Worm (Caenorhabditis elegans) whole organism, late embryonic: ENCODE measurements around the gene F26D11.2.

Experiments used
- C08G9.2 ChIP-seq: sonication (generic microtip); optimal IDR thresholded peaks from 2 replicates; lab custom pipeline; 2016; ENCODE audit warnings: mild to moderate bottlenecking, missing genetic modification characterization, moderate library complexity, missing compliant biosample characterization
- F13H6.1 ChIP-seq: sonication (generic microtip); optimal IDR thresholded peaks from 2 replicates; lab custom pipeline; 2016; ENCODE audit warnings: missing genetic modification characterization, missing compliant biosample characterization
- K02D7.2 ChIP-seq: sonication (generic microtip); optimal IDR thresholded peaks from 2 replicates; lab custom pipeline; 2017; ENCODE audit warnings: mild to moderate bottlenecking, missing genetic modification characterization, missing compliant biosample characterization
- T23F11.4 ChIP-seq: fragments of 200-800 bp; sonication (Bioruptor generic); optimal IDR thresholded peaks from 2 replicates; lab custom pipeline; 2018; ENCODE audit warnings: mild to moderate bottlenecking, missing genetic modification characterization, missing compliant biosample characterization
- ahr-1 ChIP-seq: sonication (generic microtip); optimal IDR thresholded peaks from 2 replicates; lab custom pipeline; 2016; ENCODE audit warnings: missing genetic modification characterization, missing compliant biosample characterization
- ceh-19 ChIP-seq: fragments of 200-800 bp; sonication (Bioruptor generic); optimal IDR thresholded peaks from 2 replicates; lab custom pipeline; 2018; ENCODE audit warnings: mild to moderate bottlenecking, missing genetic modification characterization, missing compliant biosample characterization
- ceh-2 ChIP-seq: sonication (generic microtip); optimal IDR thresholded peaks from 2 replicates; lab custom pipeline; 2016; ENCODE audit warnings: missing genotype, missing genetic modification characterization, missing compliant biosample characterization
- ceh-22 ChIP-seq: sonication (generic microtip); optimal IDR thresholded peaks from 2 replicates; lab custom pipeline; 2017; ENCODE audit warnings: missing biosample characterization, missing genetic modification characterization
- ceh-24 ChIP-seq: sonication (generic microtip); optimal IDR thresholded peaks from 2 replicates; lab custom pipeline; 2016; ENCODE audit warnings: mild to moderate bottlenecking, missing genetic modification characterization, missing compliant biosample characterization
- ceh-30 ChIP-seq: fragments of 150-350 bp; optimal IDR thresholded peaks from 2 replicates; lab custom pipeline; 2014; ENCODE audit warnings: missing biosample characterization, missing genetic modification characterization
- ceh-34 ChIP-seq: sonication (generic microtip); optimal IDR thresholded peaks from 2 replicates; lab custom pipeline; 2016; ENCODE audit warnings: mild to moderate bottlenecking, missing genetic modification characterization, missing compliant biosample characterization
- ceh-48 ChIP-seq: sonication (generic microtip); optimal IDR thresholded peaks from 2 replicates; lab custom pipeline; 2016; ENCODE audit warnings: missing genetic modification characterization, inconsistent platforms, missing compliant biosample characterization
- ceh-9 ChIP-seq: sonication (generic microtip); optimal IDR thresholded peaks from 2 replicates; lab custom pipeline; 2016; ENCODE audit warnings: mild to moderate bottlenecking, missing genetic modification characterization, inconsistent platforms, missing compliant biosample characterization
- dve-1 ChIP-seq: sonication (generic microtip); optimal IDR thresholded peaks from 2 replicates; lab custom pipeline; 2017; ENCODE audit warnings: antibody characterized with exemption, mild to moderate bottlenecking, missing genetic modification characterization, missing compliant biosample characterization
- ets-4 ChIP-seq: sonication (generic microtip); optimal IDR thresholded peaks from 2 replicates; lab custom pipeline; 2016; ENCODE audit warnings: missing genetic modification characterization, missing compliant biosample characterization
- hlh-13 ChIP-seq: fragments of 200-800 bp; sonication (Bioruptor generic); optimal IDR thresholded peaks from 2 replicates; lab custom pipeline; 2018; ENCODE audit warnings: mild to moderate bottlenecking, missing genetic modification characterization, missing compliant biosample characterization
- hlh-15 ChIP-seq: sonication (generic microtip); optimal IDR thresholded peaks from 2 replicates; lab custom pipeline; 2016; ENCODE audit warnings: missing genetic modification characterization, missing compliant biosample characterization
- hlh-30 ChIP-seq: sonication (generic microtip); optimal IDR thresholded peaks from 2 replicates; lab custom pipeline; 2017; ENCODE audit warnings: antibody characterized with exemption, missing genetic modification characterization, missing compliant biosample characterization; ENCODE audit not compliant: insufficient read depth
- hlh-6 ChIP-seq: sonication (generic microtip); optimal IDR thresholded peaks from 2 replicates; lab custom pipeline; 2016; ENCODE audit warnings: missing genotype, missing genetic modification characterization, missing compliant biosample characterization
- hlh-8 ChIP-seq: sonication (generic microtip); optimal IDR thresholded peaks from 2 replicates; lab custom pipeline; 2016; ENCODE audit warnings: missing genotype, missing genetic modification characterization, missing compliant biosample characterization
- lim-6 ChIP-seq: sonication (generic microtip); optimal IDR thresholded peaks from 2 replicates; lab custom pipeline; 2016; ENCODE audit warnings: missing genetic modification characterization, missing compliant biosample characterization
- lin-11 ChIP-seq: fragments of 200-800 bp; sonication (Bioruptor generic); optimal IDR thresholded peaks from 2 replicates; lab custom pipeline; 2018; ENCODE audit warnings: mild to moderate bottlenecking, missing genetic modification characterization, missing compliant biosample characterization
- madf-2 ChIP-seq: sonication (generic microtip); optimal IDR thresholded peaks from 2 replicates; lab custom pipeline; 2017; ENCODE audit warnings: missing genetic modification characterization, missing compliant biosample characterization
- nfya-1 ChIP-seq: sonication (generic microtip); optimal IDR thresholded peaks from 2 replicates; lab custom pipeline; 2017; ENCODE audit warnings: missing genetic modification characterization, mild to moderate bottlenecking, missing compliant biosample characterization, antibody characterized with exemption, moderate library complexity
- nhr-232 ChIP-seq: sonication (generic microtip); optimal IDR thresholded peaks from 2 replicates; lab custom pipeline; 2016; ENCODE audit warnings: missing genetic modification characterization, missing compliant biosample characterization
- npax-4 ChIP-seq: sonication (generic microtip); optimal IDR thresholded peaks from 2 replicates; lab custom pipeline; 2016; ENCODE audit warnings: missing genetic modification characterization, missing compliant biosample characterization
- odd-2 ChIP-seq: sonication (generic microtip); optimal IDR thresholded peaks from 2 replicates; lab custom pipeline; 2017; ENCODE audit warnings: antibody characterized with exemption, mild to moderate bottlenecking, missing genetic modification characterization, missing compliant biosample characterization
- pag-3 ChIP-seq: sonication (generic microtip); optimal IDR thresholded peaks from 2 replicates; lab custom pipeline; 2016; ENCODE audit warnings: missing compliant biosample characterization, missing genetic modification characterization, borderline replicate concordance
- pat-9 ChIP-seq: fragments of 200-800 bp; sonication (Bioruptor generic); optimal IDR thresholded peaks from 2 replicates; lab custom pipeline; 2018; ENCODE audit warnings: mild to moderate bottlenecking, missing genetic modification characterization, moderate library complexity, missing compliant biosample characterization
- pax-1 ChIP-seq: fragments of 150-350 bp; optimal IDR thresholded peaks from 2 replicates; lab custom pipeline; 2014; ENCODE audit warnings: missing biosample characterization, missing genetic modification characterization
- pha-2 ChIP-seq: sonication (generic microtip); optimal IDR thresholded peaks from 2 replicates; lab custom pipeline; 2017; ENCODE audit warnings: mild to moderate bottlenecking, missing genetic modification characterization, missing compliant biosample characterization
- pha-4 ChIP-seq: fragments of 150-350 bp; optimal IDR thresholded peaks from 2 replicates; lab custom pipeline; 2018; ENCODE audit warnings: missing biosample characterization, missing genetic modification reagents, missing genetic modification characterization
- pqm-1 ChIP-seq: sonication (generic microtip); optimal IDR thresholded peaks from 2 replicates; lab custom pipeline; 2016; ENCODE audit warnings: missing genetic modification characterization, missing compliant biosample characterization
- rnt-1 ChIP-seq: sonication (generic microtip); optimal IDR thresholded peaks from 2 replicates; lab custom pipeline; 2016; ENCODE audit warnings: missing genetic modification characterization, missing compliant biosample characterization
- sdc-2 ChIP-seq: sonication (generic microtip); optimal IDR thresholded peaks from 2 replicates; lab custom pipeline; 2016; ENCODE audit warnings: missing genotype, missing genetic modification characterization, missing compliant biosample characterization
- sox-2 ChIP-seq: fragments of 200-800 bp; sonication (Bioruptor generic); IDR thresholded peaks from 2 replicates; pipeline ENCODE4 v1.3.6; 2022; ENCODE audit warnings: missing genetic modification reagents, missing genetic modification characterization, missing compliant biosample characterization
- tbx-2 ChIP-seq: sonication (generic microtip); optimal IDR thresholded peaks from 2 replicates; lab custom pipeline; 2016; ENCODE audit warnings: missing genetic modification characterization, missing compliant biosample characterization
- ttx-3 ChIP-seq: sonication (generic microtip); optimal IDR thresholded peaks from 2 replicates; lab custom pipeline; 2016; ENCODE audit warnings: missing genetic modification reagents, missing genetic modification characterization, missing compliant biosample characterization
- unc-3 ChIP-seq, 2 experiments: fragments of 200-800 bp in 1 of 2; sonication (Bioruptor generic) in 1 of 2; sonication (generic microtip) in 1 of 2; conservative IDR thresholded peaks in 1 of 2; optimal IDR thresholded peaks in 1 of 2; 2 replicates each; pipeline versions ENCODE4 v1.3.6 to Lab custom; 2016 to 2022; ENCODE audit warnings: missing compliant biosample characterization in 2 of 2, missing genetic modification characterization in 2 of 2, missing genetic modification reagents in 1 of 2
- unc-42 ChIP-seq: sonication (generic microtip); optimal IDR thresholded peaks from 2 replicates; lab custom pipeline; 2016; ENCODE audit warnings: missing genotype, missing genetic modification characterization, missing compliant biosample characterization
- unc-55 ChIP-seq: sonication (generic microtip); optimal IDR thresholded peaks from 2 replicates; lab custom pipeline; 2017; ENCODE audit warnings: missing biosample characterization, missing genetic modification reagents, missing genetic modification characterization
- unc-86 ChIP-seq: sonication (generic microtip); optimal IDR thresholded peaks from 2 replicates; lab custom pipeline; 2016; ENCODE audit warnings: missing genetic modification characterization, missing compliant biosample characterization

Gene F26D11.2

ce11 chrV:8000929-8001513 lies 42.0 kb downstream of the F26D11.2 start, which contains the start of gene Y97E10AR.1 (continued):
- TF ChIP-seq madf-2 (tag; lab: Kevin White, UChicago) (peak; percentile 36), ahr-1 (tag; lab: Kevin White, UChicago) (no peak), hlh-6 (no peak), ceh-9 (tag; lab: Kevin White, UChicago) (no peak), pha-2 (tag; lab: Kevin White, UChicago) (no peak), ceh-2 (tag; lab: Kevin White, UChicago) (peak; percentile 34), ceh-34 (peak; percentile 80), ets-4 (tag; lab: Kevin White, UChicago) (peak; percentile 61), ceh-22 (tag; lab: Kevin White, UChicago) (no peak), sdc-2 (peak; percentile 29), F13H6.1 (tag; lab: Kevin White, UChicago) (peak; percentile 68), ceh-48 (tag; lab: Kevin White, UChicago) (peak; percentile 39), ceh-24 (tag; lab: Kevin White, UChicago) (no peak), unc-55 (peak; percentile 67), unc-86 (tag; lab: Kevin White, UChicago) (no peak), pag-3 (peak; percentile 3), lim-6 (tag; lab: Kevin White, UChicago) (no peak)

- no peak for TF ChIP-seq sox-2 (GFP tag; lab: Robert Waterston, UW)
- TF ChIP-seq C08G9.2 (tag; lab: Kevin White, UChicago): no peak
- no peak for TF ChIP-seq ceh-48 (tag; lab: Kevin White, UChicago)
- TF ChIP-seq unc-55: no peak
- no peak for TF ChIP-seq npax-4 (tag; lab: Kevin White, UChicago)
- no peak for TF ChIP-seq odd-2 (tag; lab: Kevin White, UChicago)
- TF ChIP-seq hlh-13: no peak
- TF ChIP-seq unc-42 (tag; lab: Kevin White, UChicago): no peak
- TF ChIP-seq hlh-15 (tag; lab: Kevin White, UChicago): no peak
- TF ChIP-seq tbx-2: no peak
- no peak for TF ChIP-seq pax-1
- no peak for TF ChIP-seq pat-9 (tag; lab: Kevin White, UChicago)
- TF ChIP-seq dve-1 (tag; lab: Kevin White, UChicago): no peak
- TF ChIP-seq ceh-34: no peak
- TF ChIP-seq F13H6.1 (tag; lab: Kevin White, UChicago): no peak
- no peak for TF ChIP-seq hlh-30
- TF ChIP-seq ceh-30 (tag; lab: Kevin White, UChicago): no peak
- no peak for TF ChIP-seq hlh-6
- TF ChIP-seq ceh-24 (tag; lab: Kevin White, UChicago): no peak
- TF ChIP-seq rnt-1: no peak
- TF ChIP-seq, all 69 proteins: peak for 0
Measured at ce11 chrV:8005000-8005399, 45.9 kb downstream of the F26D11.2 start, which contains the start of gene Y97E10AR.8. Y97E10AR.8 (plus strand) TSS chrV:8005300.

DNA sequence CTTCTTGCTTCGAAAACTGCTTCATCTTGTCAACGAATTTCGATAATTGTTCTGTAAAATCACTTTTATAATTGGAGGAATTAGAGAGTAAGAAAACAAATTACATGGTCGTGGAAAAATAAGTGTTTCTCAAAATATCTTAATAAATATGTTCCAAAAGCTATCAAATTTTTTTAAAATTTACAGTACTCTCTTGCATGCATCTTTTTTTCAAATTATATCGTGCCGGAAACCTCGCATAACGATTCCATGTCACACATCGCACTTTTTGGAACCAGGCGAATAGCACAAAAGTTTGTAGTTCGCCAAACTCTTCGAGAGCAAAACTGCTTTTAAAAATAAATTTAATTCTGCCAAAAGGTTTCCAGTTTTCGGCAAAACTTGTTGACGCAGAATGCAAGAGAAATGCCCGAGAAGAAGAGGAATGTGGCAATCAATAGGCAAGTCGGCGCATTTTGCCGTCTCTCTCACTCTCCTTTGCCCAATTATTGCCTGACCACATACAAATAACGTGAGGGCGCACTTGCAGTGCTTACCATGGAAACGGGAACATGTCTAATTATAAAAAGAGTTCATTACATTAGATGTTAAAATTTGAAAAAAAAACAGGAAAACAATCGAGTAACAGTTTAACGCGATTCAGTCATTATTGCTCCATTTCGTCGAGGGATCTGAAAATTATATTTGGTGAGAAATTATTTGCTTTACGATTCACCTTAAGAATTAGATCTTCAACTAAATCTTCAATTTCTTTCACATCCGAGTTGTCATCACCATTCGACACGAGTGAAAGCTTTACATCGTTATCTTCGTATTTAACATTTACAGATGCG lies 48.6 kb downstream of the F26D11.2 start, which contains the start of gene Y97E10AR.3:
Gene Y97E10AR.3 (minus strand): TSS at position 51 of the 833 bp plus-strand sequence.
- TF ChIP-seq madf-2 (tag; lab: Kevin White, UChicago) (no peak), F13H6.1 (tag; lab: Kevin White, UChicago) (no peak), unc-42 (tag; lab: Kevin White, UChicago) (peak; percentile 21), ceh-19 (GFP tag; lab: Kevin White, UChicago) (no peak)

ce11 chrV:8010103-8010502 lies 51.0 kb downstream of the F26D11.2 start, which contains the start of gene Y97E10AR.4:
Y97E10AR.4 (minus strand) TSS chrV:8010233.
- TF ChIP-seq unc-42 (tag; lab: Kevin White, UChicago) (no peak), hlh-6 (no peak), nhr-232 (tag; lab: Kevin White, UChicago) (no peak), hlh-8 (tag; lab: Kevin White, UChicago) (no peak), C08G9.2 (tag; lab: Kevin White, UChicago) (no peak), pqm-1 (tag; lab: Kevin White, UChicago) (no peak), hlh-13 (no peak), lin-11 (no peak), pha-4 (tag; lab: Kevin White, UChicago) (no peak), odd-2 (tag; lab: Kevin White, UChicago) (no peak), nfya-1 (tag; lab: Kevin White, UChicago) (no peak), ceh-34 (no peak), T23F11.4 (GFP tag; lab: Kevin White, UChicago) (no peak), hlh-30 (no peak), ttx-3 (tag; lab: Kevin White, UChicago) (no peak), ceh-19 (GFP tag; lab: Kevin White, UChicago) (no peak), K02D7.2 (no peak), unc-3 (GFP tag; conservative IDR thresholded peaks at IDR 0.05; lab: Robert Waterston, UW) (no peak), unc-3 (tag; optimal IDR thresholded peaks at IDR 0.05; lab: Kevin White, UChicago) (no peak)
